Fruit fly (Drosophila melanogaster): ENCODE data around the gene CG31516.
"Not testable (repeated sequence)": the region's sequence is repeated elsewhere in the genome, so short reads cannot be mapped to it uniquely, and the experiment has no call there.

Gene CG31516

dm6 chr3R:4215264-4215993 is 4.5 kb downstream of the CG31516 start, which contains the start of gene CG14636:
Gene CG14636 (minus strand): TSS chr3R:4215314.
- TF ChIP-seq Ets98B (GFP tag; IDR thresholded peaks at IDR 0.05): peak; percentile 65
- no peak for TF ChIP-seq CG8301 (tag; optimal IDR thresholded peaks at IDR 0.05)
- peak; percentile 51; the same call in 2 of the 3 replicates for TF ChIP-seq CG4496 (GFP tag; IDR thresholded peaks at IDR 0.05)
- TF ChIP-seq CG10348 (GFP tag; IDR thresholded peaks at IDR 0.05): no peak
- TF ChIP-seq gl (tag; optimal IDR thresholded peaks at IDR 0.05): no peak
- TF ChIP-seq fd96Ca (GFP tag; IDR thresholded peaks at IDR 0.05): peak; percentile 83
- peak; percentile 56 for TF ChIP-seq Pif1B (GFP tag; optimal IDR thresholded peaks at IDR 0.05)
- no peak for TF ChIP-seq CG14655 (GFP tag; optimal IDR thresholded peaks at IDR 0.05)
- TF ChIP-seq CG32121 (GFP tag; IDR thresholded peaks at IDR 0.05): peak; percentile 81; the same call in 1 of the 2 replicates
- TF ChIP-seq CG17806 (tag; optimal IDR thresholded peaks at IDR 0.05): peak; percentile 35
- peak; percentile 46 for TF ChIP-seq CG15710 (tag; optimal IDR thresholded peaks at IDR 0.05)
- TF ChIP-seq EcR (GFP tag; optimal IDR thresholded peaks at IDR 0.05): no peak
- peak; percentile 24 for TF ChIP-seq CG13204 (GFP tag; optimal IDR thresholded peaks at IDR 0.05)
- peak; percentile 63 for TF ChIP-seq Snoo (tag; optimal IDR thresholded peaks at IDR 0.05)
- no peak for TF ChIP-seq D1 (tag; optimal IDR thresholded peaks at IDR 0.05)
- TF ChIP-seq CG12605 (GFP tag; IDR thresholded peaks at IDR 0.05): no peak
- TF ChIP-seq CG9948 (tag; optimal IDR thresholded peaks at IDR 0.05): peak; percentile 19
- TF ChIP-seq Pif1A (GFP tag; optimal IDR thresholded peaks at IDR 0.05): peak; percentile 78
- TF ChIP-seq CG8159 (tag; optimal IDR thresholded peaks at IDR 0.05): peak; percentile 33
- TF ChIP-seq CG34367 (tag; optimal IDR thresholded peaks at IDR 0.05): no peak
- TF ChIP-seq rn (GFP tag; IDR thresholded peaks at IDR 0.05): peak; percentile 36; the same call in 1 of the 2 replicates

- TF ChIP-seq gl (tag; optimal IDR thresholded peaks at IDR 0.05): peak; percentile 48
- no peak for TF ChIP-seq CG17806 (tag; optimal IDR thresholded peaks at IDR 0.05)
- TF ChIP-seq EcR (GFP tag; optimal IDR thresholded peaks at IDR 0.05): peak; percentile 54
- TF ChIP-seq CG9948 (tag; optimal IDR thresholded peaks at IDR 0.05): no peak
- TF ChIP-seq Pif1B (GFP tag; optimal IDR thresholded peaks at IDR 0.05): no peak
- no peak for TF ChIP-seq CG10348 (GFP tag; IDR thresholded peaks at IDR 0.05)
- no peak for TF ChIP-seq CG13204 (GFP tag; optimal IDR thresholded peaks at IDR 0.05)
These were observed 5.3 kb downstream of the CG31516 start for dm6 chr3R:4214601-4215000.

- TF ChIP-seq CG9948 (tag; optimal IDR thresholded peaks at IDR 0.05): peak; percentile 83
- peak; percentile 96 for TF ChIP-seq CG4496 (GFP tag; IDR thresholded peaks at IDR 0.05)
- peak; percentile 83 for TF ChIP-seq CG17806 (tag; optimal IDR thresholded peaks at IDR 0.05)
- peak; percentile 86 for TF ChIP-seq CG34367 (tag; optimal IDR thresholded peaks at IDR 0.05)
- peak; percentile 76 for TF ChIP-seq Pif1B (GFP tag; optimal IDR thresholded peaks at IDR 0.05)
- peak; percentile 93 for TF ChIP-seq CG32121 (GFP tag; IDR thresholded peaks at IDR 0.05)
- TF ChIP-seq CG8301 (tag; optimal IDR thresholded peaks at IDR 0.05): peak; percentile 73
- TF ChIP-seq Pif1A (GFP tag; optimal IDR thresholded peaks at IDR 0.05): peak; percentile 93
- peak; percentile 84 for TF ChIP-seq CG12605 (GFP tag; IDR thresholded peaks at IDR 0.05)
- TF ChIP-seq CG10348 (GFP tag; IDR thresholded peaks at IDR 0.05): peak; percentile 81
- TF ChIP-seq Snoo (tag; optimal IDR thresholded peaks at IDR 0.05): peak; percentile 84
- peak; percentile 81 for TF ChIP-seq gl (tag; optimal IDR thresholded peaks at IDR 0.05)
- TF ChIP-seq CG14655 (GFP tag; optimal IDR thresholded peaks at IDR 0.05): peak; percentile 77
- peak; percentile 94 for TF ChIP-seq Ets98B (GFP tag; IDR thresholded peaks at IDR 0.05)
- peak; percentile 93 for TF ChIP-seq EcR (GFP tag; optimal IDR thresholded peaks at IDR 0.05)
- TF ChIP-seq CG15710 (tag; optimal IDR thresholded peaks at IDR 0.05): peak; percentile 92
- TF ChIP-seq D1 (tag; optimal IDR thresholded peaks at IDR 0.05): peak; percentile 6
- TF ChIP-seq fd96Ca (GFP tag; IDR thresholded peaks at IDR 0.05): peak; percentile 97
- TF ChIP-seq CG13204 (GFP tag; optimal IDR thresholded peaks at IDR 0.05): peak; percentile 70
- peak; percentile 93 for TF ChIP-seq rn (GFP tag; IDR thresholded peaks at IDR 0.05)
- peak; percentile 88 for TF ChIP-seq CG8159 (tag; optimal IDR thresholded peaks at IDR 0.05)
These were observed 5.9 kb downstream of the CG31516 start for dm6 chr3R:4214038-4214437.

- TF ChIP-seq Pif1A (GFP tag; optimal IDR thresholded peaks at IDR 0.05); CG8301 (tag; optimal IDR thresholded peaks at IDR 0.05); CG13204 (GFP tag; optimal IDR thresholded peaks at IDR 0.05): not testable (repeated sequence)
These were observed 8.4 kb downstream of the CG31516 start, which contains the start of gene aux for dm6 chr3R:4211483-4211882. Gene aux (plus strand): TSS chr3R:4211783.

dm6 chr3R:4197055-4197454 is 22.9 kb downstream of the CG31516 start, which contains the start of gene beta-Man:
Gene beta-Man (plus strand): TSS chr3R:4197206.
- TF ChIP-seq rn (GFP tag; IDR thresholded peaks at IDR 0.05) (no peak), CG32121 (GFP tag; IDR thresholded peaks at IDR 0.05) (no peak), CG34367 (tag; optimal IDR thresholded peaks at IDR 0.05) (no peak), D1 (tag; optimal IDR thresholded peaks at IDR 0.05) (peak; percentile 24), gl (tag; optimal IDR thresholded peaks at IDR 0.05) (no peak), CG14655 (GFP tag; optimal IDR thresholded peaks at IDR 0.05) (peak; percentile 12), Pif1A (GFP tag; optimal IDR thresholded peaks at IDR 0.05) (peak; percentile 23), Ets98B (GFP tag; IDR thresholded peaks at IDR 0.05) (no peak), Pif1B (GFP tag; optimal IDR thresholded peaks at IDR 0.05) (no peak), CG17806 (tag; optimal IDR thresholded peaks at IDR 0.05) (no peak), CG15710 (tag; optimal IDR thresholded peaks at IDR 0.05) (no peak), CG10348 (GFP tag; IDR thresholded peaks at IDR 0.05) (no peak), EcR (GFP tag; optimal IDR thresholded peaks at IDR 0.05) (no peak), CG12605 (GFP tag; IDR thresholded peaks at IDR 0.05) (0 out of 2 replicates have a peak, but pooled peaks have one; percentile 23)
